Worm (Caenorhabditis elegans) whole organism, young adult: Measurements from ENCODE around the gene Y45G12B.2.

Experiments used
- B0019.2 ChIP-seq: fragments of 200-800 bp; sonication (Bioruptor generic); conservative IDR thresholded peaks from 2 replicates; pipeline ENCODE4 v1.3.6; 2022; ENCODE audit warnings: missing genetic modification reagents, missing genetic modification characterization, missing compliant biosample characterization
- B0035.1 ChIP-seq: sonication (generic microtip); optimal IDR thresholded peaks from 2 replicates; lab custom pipeline; 2016; ENCODE audit warnings: missing genetic modification characterization, mild to moderate bottlenecking, missing compliant biosample characterization, missing genotype, missing genetic modification reagents
- B0336.3 ChIP-seq: fragments of 200-800 bp; sonication (Bioruptor generic); IDR thresholded peaks from 2 replicates; pipeline ENCODE4 v1.3.6; 2022; ENCODE audit warnings: missing genetic modification characterization, missing compliant biosample characterization
- C17E4.6 ChIP-seq: fragments of 200-800 bp; sonication (Bioruptor generic); IDR thresholded peaks from 2 replicates; pipeline ENCODE4 v1.3.6; 2022; ENCODE audit warnings: missing genetic modification reagents, missing genetic modification characterization, missing compliant biosample characterization
- F10E7.11 ChIP-seq: sonication (generic microtip); optimal IDR thresholded peaks from 2 replicates; lab custom pipeline; 2017; ENCODE audit warnings: mild to moderate bottlenecking, missing genetic modification characterization, moderate library complexity, missing compliant biosample characterization
- F22D6.2 ChIP-seq: sonication (generic microtip); optimal IDR thresholded peaks from 2 replicates; lab custom pipeline; 2016; ENCODE audit warnings: mild to moderate bottlenecking, missing genetic modification characterization, missing compliant biosample characterization
- F33H1.4 ChIP-seq: fragments of 200-800 bp; sonication (Bioruptor generic); IDR thresholded peaks from 2 replicates; pipeline ENCODE4 v1.3.6; 2022; ENCODE audit warnings: missing genetic modification reagents, missing genetic modification characterization, missing compliant biosample characterization
- F37B4.10 ChIP-seq: fragments of 200-800 bp; sonication (Bioruptor generic); IDR thresholded peaks from 2 replicates; pipeline ENCODE4 v1.3.6; 2022; ENCODE audit warnings: missing genetic modification characterization, missing compliant biosample characterization
- F57C9.4 ChIP-seq: sonication (generic microtip); optimal IDR thresholded peaks from 2 replicates; lab custom pipeline; 2017; ENCODE audit warnings: mild to moderate bottlenecking, missing genetic modification characterization, missing compliant biosample characterization
- T07F8.4 ChIP-seq: sonication (generic microtip); optimal IDR thresholded peaks from 2 replicates; lab custom pipeline; 2016; ENCODE audit warnings: mild to moderate bottlenecking, missing genetic modification characterization, moderate library complexity, missing compliant biosample characterization
- Y53G8AR.9 ChIP-seq: fragments of 200-800 bp; sonication (Bioruptor generic); conservative IDR thresholded peaks from 2 replicates; pipeline ENCODE4 v1.3.6; 2022; ENCODE audit warnings: missing genetic modification reagents, missing genetic modification characterization, missing compliant biosample characterization
- Y56A3A.18 ChIP-seq: fragments of 200-800 bp; sonication (Bioruptor generic); IDR thresholded peaks from 2 replicates; pipeline ENCODE4 v1.3.6; 2022; ENCODE audit warnings: missing genetic modification reagents, missing genetic modification characterization, missing compliant biosample characterization
- Y95B8A.8 ChIP-seq: fragments of 200-800 bp; sonication (Bioruptor generic); IDR thresholded peaks from 2 replicates; pipeline ENCODE4 v1.3.6; 2022; ENCODE audit warnings: missing genetic modification reagents, missing genetic modification characterization, missing compliant biosample characterization
- aptf-3 ChIP-seq: fragments of 200-800 bp; sonication (Bioruptor generic); IDR thresholded peaks from 2 replicates; pipeline ENCODE4 v1.3.6; 2022; ENCODE audit warnings: missing genetic modification characterization, missing compliant biosample characterization
- athp-1 ChIP-seq: sonication (generic microtip); optimal IDR thresholded peaks from 2 replicates; lab custom pipeline; 2017; ENCODE audit warnings: mild to moderate bottlenecking, missing genetic modification characterization, missing compliant biosample characterization
- attf-5 ChIP-seq: fragments of 200-800 bp; sonication (Bioruptor generic); optimal IDR thresholded peaks from 2 replicates; lab custom pipeline; 2018; ENCODE audit warnings: mild to moderate bottlenecking, missing genetic modification characterization, missing compliant biosample characterization
- ccch-3 ChIP-seq: fragments of 200-800 bp; sonication (Bioruptor generic); optimal IDR thresholded peaks from 2 replicates; lab custom pipeline; 2018; ENCODE audit warnings: mild to moderate bottlenecking, missing genetic modification characterization, missing compliant biosample characterization
- ceh-40 ChIP-seq: fragments of 200-800 bp; sonication (Bioruptor generic); IDR thresholded peaks from 2 replicates; pipeline ENCODE4 v1.3.6; 2022; ENCODE audit warnings: missing genetic modification characterization, missing compliant biosample characterization
- chd-7 ChIP-seq: sonication (generic microtip); optimal IDR thresholded peaks from 2 replicates; lab custom pipeline; 2016; ENCODE audit warnings: mild to moderate bottlenecking, missing genetic modification characterization, moderate library complexity, missing compliant biosample characterization
- dox-1 ChIP-seq: fragments of 200-800 bp; sonication (Bioruptor generic); IDR thresholded peaks from 2 replicates; pipeline ENCODE4 v1.3.6; 2022; ENCODE audit warnings: missing genetic modification reagents, missing genetic modification characterization, missing compliant biosample characterization
- dpl-1 ChIP-seq: fragments of 150-350 bp; optimal IDR thresholded peaks from 2 replicates; lab custom pipeline; 2014; ENCODE audit warnings: missing biosample characterization, missing genetic modification reagents, missing genetic modification characterization
- egl-44 ChIP-seq: fragments of 200-800 bp; sonication (Bioruptor generic); IDR thresholded peaks from 2 replicates; pipeline ENCODE4 v1.3.6; 2022; ENCODE audit warnings: missing genetic modification reagents, missing genetic modification characterization, missing compliant biosample characterization
- ets-4 ChIP-seq: fragments of 200-800 bp; sonication (Bioruptor generic); optimal IDR thresholded peaks from 2 replicates; lab custom pipeline; 2018; ENCODE audit warnings: mild to moderate bottlenecking, missing genetic modification characterization, missing compliant biosample characterization
- fkh-3 ChIP-seq: sonication (generic microtip); optimal IDR thresholded peaks from 2 replicates; lab custom pipeline; 2016; ENCODE audit warnings: mild to moderate bottlenecking, missing genetic modification characterization, missing compliant biosample characterization
- him-1 ChIP-seq: sonication (generic microtip); optimal IDR thresholded peaks from 2 replicates; lab custom pipeline; 2016; ENCODE audit warnings: missing genotype, missing genetic modification reagents, missing genetic modification characterization, missing compliant biosample characterization
- hlh-12 ChIP-seq: sonication (generic microtip); optimal IDR thresholded peaks from 2 replicates; lab custom pipeline; 2016; ENCODE audit warnings: missing genetic modification characterization, missing compliant biosample characterization
- hmg-1.2 ChIP-seq: fragments of 200-800 bp; sonication (Bioruptor generic); IDR thresholded peaks from 2 replicates; pipeline ENCODE4 v1.3.6; 2022; ENCODE audit warnings: missing genetic modification reagents, missing genetic modification characterization, missing compliant biosample characterization
- hrde-1 ChIP-seq: sonication (generic microtip); optimal IDR thresholded peaks from 2 replicates; lab custom pipeline; 2016; ENCODE audit warnings: missing genetic modification characterization, mild to moderate bottlenecking, missing compliant biosample characterization, moderate library complexity, missing genotype, missing genetic modification reagents, borderline replicate concordance
- hsf-1 ChIP-seq: fragments of 200-800 bp; sonication (Bioruptor generic); IDR thresholded peaks from 2 replicates; pipeline ENCODE4 v1.3.6; 2022; ENCODE audit warnings: missing genetic modification reagents, missing genetic modification characterization, missing compliant biosample characterization
- lag-1 ChIP-seq: fragments of 200-800 bp; sonication (Bioruptor generic); IDR thresholded peaks from 2 replicates; pipeline ENCODE4 v1.3.6; 2022; ENCODE audit warnings: missing genetic modification reagents, missing genetic modification characterization, missing compliant biosample characterization
- let-607 ChIP-seq, 2 experiments: fragments of 200-800 bp in 1 of 2; sonication (Bioruptor generic) in 1 of 2; sonication (generic microtip) in 1 of 2; optimal IDR thresholded peaks; 2 replicates each; lab custom pipeline; 2016 to 2018; ENCODE audit warnings: mild to moderate bottlenecking in 2 of 2, missing compliant biosample characterization in 2 of 2, missing genetic modification characterization in 2 of 2, moderate library complexity in 2 of 2, missing genotype in 1 of 2
- lin-26 ChIP-seq: fragments of 200-800 bp; sonication (Bioruptor generic); IDR thresholded peaks from 2 replicates; pipeline ENCODE4 v1.3.6; 2022; ENCODE audit warnings: missing genetic modification reagents, missing genetic modification characterization, missing compliant biosample characterization
- lsl-1 ChIP-seq: fragments of 200-800 bp; sonication (Bioruptor generic); optimal IDR thresholded peaks from 2 replicates; lab custom pipeline; 2018; ENCODE audit warnings: mild to moderate bottlenecking, missing genetic modification characterization, moderate library complexity, missing compliant biosample characterization
- madf-10 ChIP-seq: sonication (generic microtip); optimal IDR thresholded peaks from 2 replicates; lab custom pipeline; 2016; ENCODE audit warnings: mild to moderate bottlenecking, missing genetic modification characterization, missing compliant biosample characterization
- madf-3 ChIP-seq: fragments of 200-800 bp; sonication (Bioruptor generic); IDR thresholded peaks from 2 replicates; pipeline ENCODE4 v1.3.6; 2022; ENCODE audit warnings: missing genetic modification reagents, missing genetic modification characterization, missing compliant biosample characterization
- mcd-1 ChIP-seq: fragments of 200-800 bp; sonication (Bioruptor generic); IDR thresholded peaks from 2 replicates; pipeline ENCODE4 v1.3.6; 2022; ENCODE audit warnings: missing genetic modification reagents, missing genetic modification characterization, missing compliant biosample characterization
- nfya-1 ChIP-seq: sonication (generic microtip); optimal IDR thresholded peaks from 2 replicates; lab custom pipeline; 2017; ENCODE audit warnings: antibody characterized with exemption, missing compliant biosample characterization, missing genetic modification characterization, borderline replicate concordance; ENCODE audit not compliant: insufficient read depth
- nfya-2 ChIP-seq: fragments of 200-800 bp; sonication (Bioruptor generic); IDR thresholded peaks from 2 replicates; pipeline ENCODE4 v1.3.6; 2022; ENCODE audit warnings: missing genetic modification reagents, missing genetic modification characterization, missing compliant biosample characterization
- nhr-179 ChIP-seq: sonication (generic microtip); optimal IDR thresholded peaks from 2 replicates; lab custom pipeline; 2016; ENCODE audit warnings: mild to moderate bottlenecking, missing genetic modification characterization, missing compliant biosample characterization
- nhr-80 ChIP-seq: sonication (generic microtip); optimal IDR thresholded peaks from 2 replicates; lab custom pipeline; 2016; ENCODE audit warnings: missing genetic modification characterization, missing compliant biosample characterization
- nhr-90 ChIP-seq: sonication (generic microtip); optimal IDR thresholded peaks from 2 replicates; lab custom pipeline; 2016; ENCODE audit warnings: missing genotype, mild to moderate bottlenecking, missing genetic modification characterization, missing compliant biosample characterization
- rec-8 ChIP-seq, 2 experiments: sonication (generic microtip); optimal IDR thresholded peaks; 2 replicates each; lab custom pipeline; 2016; ENCODE audit warnings: mild to moderate bottlenecking in 2 of 2, missing genetic modification characterization in 2 of 2, missing genetic modification reagents in 2 of 2, missing genotype in 2 of 2, missing biosample characterization in 1 of 2, missing compliant biosample characterization in 1 of 2, moderate library complexity in 1 of 2
- rpc-1 ChIP-seq, 2 experiments: fragments of 150-350 bp in 1 of 2; sonication (generic microtip) in 1 of 2; optimal IDR thresholded peaks; 2 replicates each; lab custom pipeline; 2014 to 2018; ENCODE audit warnings: missing biosample characterization in 1 of 2, missing genetic modification characterization in 1 of 2, missing genetic modification reagents in 1 of 2, missing genotype in 1 of 2
- snpc-3.4 ChIP-seq: sonication (generic microtip); optimal IDR thresholded peaks from 2 replicates; lab custom pipeline; 2017; ENCODE audit warnings: missing genetic modification characterization, mild to moderate bottlenecking, missing compliant biosample characterization, antibody characterized with exemption, moderate library complexity, missing genotype, missing genetic modification reagents
- snpc-4 ChIP-seq, 5 experiments: fragments of 150-350 bp in 1 of 5; sonication (generic microtip) in 4 of 5; optimal IDR thresholded peaks; 2 replicates each; lab custom pipeline; 2014 to 2018; ENCODE audit warnings: missing genetic modification characterization in 5 of 5, missing biosample characterization in 3 of 5, antibody characterized with exemption in 2 of 5, mild to moderate bottlenecking in 2 of 5, missing compliant biosample characterization in 2 of 5, missing genotype in 2 of 5, moderate library complexity in 2 of 5, missing genetic modification reagents in 1 of 5
- tbx-9 ChIP-seq: sonication (generic microtip); optimal IDR thresholded peaks from 2 replicates; lab custom pipeline; 2016; ENCODE audit warnings: borderline replicate concordance, missing genetic modification characterization, inconsistent platforms, missing compliant biosample characterization
- unc-62 ChIP-seq: fragments of 150-350 bp; optimal IDR thresholded peaks from 2 replicates; lab custom pipeline; 2014; ENCODE audit warnings: missing biosample characterization, missing genetic modification reagents, missing genetic modification characterization
- zfh-2 ChIP-seq: fragments of 200-800 bp; sonication (Bioruptor generic); conservative IDR thresholded peaks from 2 replicates; pipeline ENCODE4 v1.3.6; 2022; ENCODE audit warnings: missing genetic modification reagents, missing genetic modification characterization, missing compliant biosample characterization

Y45G12B.2 gene

DNA sequence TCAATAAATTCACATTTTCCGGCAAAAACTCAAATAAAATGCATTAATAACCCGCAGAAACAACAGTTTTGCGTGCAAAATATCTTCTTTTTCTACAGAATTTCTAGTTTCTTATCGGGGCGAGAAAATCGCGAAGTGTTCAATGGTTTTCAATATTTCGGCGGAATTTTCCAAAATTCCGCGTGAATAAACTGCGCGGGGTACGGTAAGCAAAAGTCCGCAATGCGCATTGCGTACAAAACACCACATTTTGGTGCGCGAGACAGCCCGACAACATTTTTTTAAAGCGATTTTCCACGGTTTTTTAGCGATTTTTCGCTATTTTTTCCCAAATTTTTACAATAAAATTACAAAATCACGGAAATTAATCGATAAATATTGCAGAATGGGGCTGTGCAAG, at the start of gene Y45G12B.2:
Y45G12B.2 (plus strand) TSS at position 383 of the 400 bp plus-strand sequence.
- TF ChIP-seq madf-10 (tag; lab: Kevin White, UChicago): no peak
- TF ChIP-seq nfya-1 (tag; lab: Kevin White, UChicago): no peak
- no peak for TF ChIP-seq snpc-3.4 (tag; lab: Kevin White, UChicago)
- TF ChIP-seq madf-3: no peak
- TF ChIP-seq rec-8 (tag; optimal IDR thresholded peaks at IDR 0.05; lab: Kevin White, UChicago): no peak
- peak; percentile 53; the same call in 1 of the 2 replicates for TF ChIP-seq B0336.3 (GFP tag; lab: Robert Waterston, UW)
- no peak for TF ChIP-seq nhr-179 (tag; lab: Kevin White, UChicago)
- peak; percentile 36 for TF ChIP-seq nhr-80 (tag; lab: Kevin White, UChicago)
- no peak for TF ChIP-seq tbx-9 (tag; lab: Kevin White, UChicago)
- TF ChIP-seq F10E7.11 (tag; lab: Kevin White, UChicago): no peak
- no peak for TF ChIP-seq egl-44
- TF ChIP-seq lag-1: no peak
- TF ChIP-seq him-1 (tag; lab: Kevin White, UChicago): no peak
- TF ChIP-seq Y53G8AR.9 (GFP tag; lab: Robert Waterston, UW): 0 out of 2 replicates have a peak, but pooled peaks have one; percentile 32
- peak; percentile 81 for TF ChIP-seq dox-1 (GFP tag; lab: Robert Waterston, UW)
- no peak for TF ChIP-seq T07F8.4
- no peak for TF ChIP-seq snpc-4 (GFP tag; optimal IDR thresholded peaks at IDR 0.05; lab: Kevin White, UChicago)
- TF ChIP-seq snpc-4 (tag; optimal IDR thresholded peaks at IDR 0.05; lab: Kevin White, UChicago): peak in 2 of 4 experiments; percentile 58 to 69
- no peak for TF ChIP-seq Y56A3A.18 (GFP tag; lab: Robert Waterston, UW)
- no peak for TF ChIP-seq hlh-12
- TF ChIP-seq C17E4.6: peak; percentile 59; the same call in 1 of the 2 replicates
- TF ChIP-seq athp-1 (tag; lab: Kevin White, UChicago): peak; percentile 6
- no peak for TF ChIP-seq aptf-3
- no peak for TF ChIP-seq chd-7 (tag; lab: Kevin White, UChicago)
- no peak for TF ChIP-seq ceh-40 (GFP tag; lab: Robert Waterston, UW)
- no peak for TF ChIP-seq F22D6.2 (tag; lab: Kevin White, UChicago)
- TF ChIP-seq B0035.1 (tag; lab: Kevin White, UChicago): no peak
- TF ChIP-seq let-607 (tag; optimal IDR thresholded peaks at IDR 0.05; lab: Kevin White, UChicago): no peak
- TF ChIP-seq ets-4 (GFP tag; lab: Kevin White, UChicago): no peak
- TF ChIP-seq rpc-1 (optimal IDR thresholded peaks at IDR 0.05; lab: Kevin White, UChicago): no peak
- TF ChIP-seq rpc-1 (tag; optimal IDR thresholded peaks at IDR 0.05; lab: Kevin White, UChicago): no peak
- TF ChIP-seq lsl-1 (GFP tag; lab: Kevin White, UChicago): peak; percentile 93
- peak; percentile 75 for TF ChIP-seq mcd-1 (GFP tag; lab: Robert Waterston, UW)
- peak; percentile 50 for TF ChIP-seq dpl-1 (GFP tag; lab: Kevin White, UChicago)
- TF ChIP-seq Y95B8A.8 (GFP tag; lab: Robert Waterston, UW): peak; percentile 41; the same call in 1 of the 2 replicates
- peak; percentile 46; the same call in 1 of the 2 replicates for TF ChIP-seq hmg-1.2 (GFP tag; lab: Robert Waterston, UW)
- peak; percentile 37 for TF ChIP-seq F33H1.4 (GFP tag; lab: Robert Waterston, UW)
- peak; percentile 30 for TF ChIP-seq attf-5 (GFP tag; lab: Kevin White, UChicago)
- no peak for TF ChIP-seq fkh-3 (tag; lab: Kevin White, UChicago)
- TF ChIP-seq zfh-2: no peak
- no peak for TF ChIP-seq B0019.2 (GFP tag; lab: Robert Waterston, UW)
- TF ChIP-seq F37B4.10 (GFP tag; lab: Robert Waterston, UW): no peak
- TF ChIP-seq hrde-1 (tag; lab: Kevin White, UChicago): no peak
- no peak for TF ChIP-seq nfya-2 (GFP tag; lab: Robert Waterston, UW)
- TF ChIP-seq ccch-3 (GFP tag; lab: Kevin White, UChicago): no peak
- no peak for TF ChIP-seq F57C9.4 (tag; lab: Kevin White, UChicago)
- TF ChIP-seq unc-62 (GFP tag; lab: Kevin White, UChicago): no peak
- no peak for TF ChIP-seq lin-26 (GFP tag; lab: Robert Waterston, UW)
- TF ChIP-seq nhr-90: no peak
- TF ChIP-seq hsf-1: no peak
